Worm (Caenorhabditis elegans) whole organism, late embryonic: ENCODE measurements around the gene wapl-1.
A peak's percentile ranks its signal among the peaks of the same experiment; 100 is the strongest.

Experiments used
- C38D4.7 ChIP-seq: fragments of 200-800 bp; sonication (Bioruptor generic); optimal IDR thresholded peaks from 2 replicates; lab custom pipeline; 2018; ENCODE audit warnings: mild to moderate bottlenecking, missing genetic modification characterization, moderate library complexity, missing compliant biosample characterization
- F13H6.1 ChIP-seq: sonication (generic microtip); optimal IDR thresholded peaks from 2 replicates; lab custom pipeline; 2016; ENCODE audit warnings: missing genetic modification characterization, missing compliant biosample characterization
- K02D7.2 ChIP-seq: sonication (generic microtip); optimal IDR thresholded peaks from 2 replicates; lab custom pipeline; 2017; ENCODE audit warnings: mild to moderate bottlenecking, missing genetic modification characterization, missing compliant biosample characterization
- K09A11.1 ChIP-seq: sonication (generic microtip); optimal IDR thresholded peaks from 2 replicates; lab custom pipeline; 2017; ENCODE audit warnings: antibody characterized with exemption, mild to moderate bottlenecking, missing genetic modification characterization, missing compliant biosample characterization; ENCODE audit not compliant: insufficient read depth
- T23F11.4 ChIP-seq: fragments of 200-800 bp; sonication (Bioruptor generic); optimal IDR thresholded peaks from 2 replicates; lab custom pipeline; 2018; ENCODE audit warnings: mild to moderate bottlenecking, missing genetic modification characterization, missing compliant biosample characterization
- Y22D7AL.16 ChIP-seq: sonication (generic microtip); optimal IDR thresholded peaks from 2 replicates; lab custom pipeline; 2016; ENCODE audit warnings: missing genetic modification characterization, missing compliant biosample characterization
- ama-1 ChIP-seq: fragments of 150-350 bp; optimal IDR thresholded peaks from 2 replicates; lab custom pipeline; 2014
- ceh-14 ChIP-seq: sonication (generic microtip); optimal IDR thresholded peaks from 2 replicates; lab custom pipeline; 2016; ENCODE audit warnings: missing genotype, missing genetic modification characterization, missing compliant biosample characterization
- ceh-18 ChIP-seq: sonication (generic microtip); optimal IDR thresholded peaks from 2 replicates; lab custom pipeline; 2016; ENCODE audit warnings: missing genetic modification characterization, missing compliant biosample characterization
- ceh-19 ChIP-seq: fragments of 200-800 bp; sonication (Bioruptor generic); optimal IDR thresholded peaks from 2 replicates; lab custom pipeline; 2018; ENCODE audit warnings: mild to moderate bottlenecking, missing genetic modification characterization, missing compliant biosample characterization
- ceh-2 ChIP-seq: sonication (generic microtip); optimal IDR thresholded peaks from 2 replicates; lab custom pipeline; 2016; ENCODE audit warnings: missing genotype, missing genetic modification characterization, missing compliant biosample characterization
- ceh-22 ChIP-seq: sonication (generic microtip); optimal IDR thresholded peaks from 2 replicates; lab custom pipeline; 2017; ENCODE audit warnings: missing biosample characterization, missing genetic modification characterization
- ceh-24 ChIP-seq: sonication (generic microtip); optimal IDR thresholded peaks from 2 replicates; lab custom pipeline; 2016; ENCODE audit warnings: mild to moderate bottlenecking, missing genetic modification characterization, missing compliant biosample characterization
- ceh-31 ChIP-seq: sonication (generic microtip); optimal IDR thresholded peaks from 2 replicates; lab custom pipeline; 2016; ENCODE audit warnings: missing genetic modification characterization, missing compliant biosample characterization
- ceh-34 ChIP-seq: sonication (generic microtip); optimal IDR thresholded peaks from 2 replicates; lab custom pipeline; 2016; ENCODE audit warnings: mild to moderate bottlenecking, missing genetic modification characterization, missing compliant biosample characterization
- ceh-45 ChIP-seq: fragments of 200-800 bp; sonication (Bioruptor generic); IDR thresholded peaks from 2 replicates; pipeline ENCODE4 v1.3.6; 2022; ENCODE audit warnings: missing genetic modification reagents, missing genetic modification characterization, missing compliant biosample characterization
- ceh-48 ChIP-seq: sonication (generic microtip); optimal IDR thresholded peaks from 2 replicates; lab custom pipeline; 2016; ENCODE audit warnings: missing genetic modification characterization, inconsistent platforms, missing compliant biosample characterization
- ceh-6 ChIP-seq: fragments of 200-800 bp; sonication (Bioruptor generic); optimal IDR thresholded peaks from 2 replicates; lab custom pipeline; 2018; ENCODE audit warnings: mild to moderate bottlenecking, missing genetic modification characterization, missing compliant biosample characterization
- ceh-9 ChIP-seq: sonication (generic microtip); optimal IDR thresholded peaks from 2 replicates; lab custom pipeline; 2016; ENCODE audit warnings: mild to moderate bottlenecking, missing genetic modification characterization, inconsistent platforms, missing compliant biosample characterization
- elt-4 ChIP-seq: sonication (generic microtip); optimal IDR thresholded peaks from 2 replicates; lab custom pipeline; 2016; ENCODE audit warnings: missing genetic modification characterization, missing compliant biosample characterization
- ets-4 ChIP-seq: sonication (generic microtip); optimal IDR thresholded peaks from 2 replicates; lab custom pipeline; 2016; ENCODE audit warnings: missing genetic modification characterization, missing compliant biosample characterization
- fax-1 ChIP-seq: sonication (generic microtip); optimal IDR thresholded peaks from 2 replicates; lab custom pipeline; 2016; ENCODE audit warnings: missing genotype, missing genetic modification characterization, missing compliant biosample characterization
- fkh-10 ChIP-seq: fragments of 150-350 bp; optimal IDR thresholded peaks from 2 replicates; lab custom pipeline; 2014; ENCODE audit warnings: missing biosample characterization, missing genetic modification reagents, missing genetic modification characterization
- fkh-6 ChIP-seq: sonication (generic microtip); optimal IDR thresholded peaks from 2 replicates; lab custom pipeline; 2016; ENCODE audit warnings: missing genetic modification characterization, missing compliant biosample characterization
- hlh-13 ChIP-seq: fragments of 200-800 bp; sonication (Bioruptor generic); optimal IDR thresholded peaks from 2 replicates; lab custom pipeline; 2018; ENCODE audit warnings: mild to moderate bottlenecking, missing genetic modification characterization, missing compliant biosample characterization
- hlh-15 ChIP-seq: sonication (generic microtip); optimal IDR thresholded peaks from 2 replicates; lab custom pipeline; 2016; ENCODE audit warnings: missing genetic modification characterization, missing compliant biosample characterization
- hlh-30 ChIP-seq: sonication (generic microtip); optimal IDR thresholded peaks from 2 replicates; lab custom pipeline; 2017; ENCODE audit warnings: antibody characterized with exemption, missing genetic modification characterization, missing compliant biosample characterization; ENCODE audit not compliant: insufficient read depth
- hlh-6 ChIP-seq: sonication (generic microtip); optimal IDR thresholded peaks from 2 replicates; lab custom pipeline; 2016; ENCODE audit warnings: missing genotype, missing genetic modification characterization, missing compliant biosample characterization
- hlh-8 ChIP-seq: sonication (generic microtip); optimal IDR thresholded peaks from 2 replicates; lab custom pipeline; 2016; ENCODE audit warnings: missing genotype, missing genetic modification characterization, missing compliant biosample characterization
- lim-6 ChIP-seq: sonication (generic microtip); optimal IDR thresholded peaks from 2 replicates; lab custom pipeline; 2016; ENCODE audit warnings: missing genetic modification characterization, missing compliant biosample characterization
- lin-11 ChIP-seq: fragments of 200-800 bp; sonication (Bioruptor generic); optimal IDR thresholded peaks from 2 replicates; lab custom pipeline; 2018; ENCODE audit warnings: mild to moderate bottlenecking, missing genetic modification characterization, missing compliant biosample characterization
- mec-3 ChIP-seq: sonication (generic microtip); optimal IDR thresholded peaks from 2 replicates; lab custom pipeline; 2016; ENCODE audit warnings: borderline replicate concordance, missing genetic modification characterization, missing compliant biosample characterization
- nfya-1 ChIP-seq: sonication (generic microtip); optimal IDR thresholded peaks from 2 replicates; lab custom pipeline; 2017; ENCODE audit warnings: missing genetic modification characterization, mild to moderate bottlenecking, missing compliant biosample characterization, antibody characterized with exemption, moderate library complexity
- nhr-232 ChIP-seq: sonication (generic microtip); optimal IDR thresholded peaks from 2 replicates; lab custom pipeline; 2016; ENCODE audit warnings: missing genetic modification characterization, missing compliant biosample characterization
- npax-4 ChIP-seq: sonication (generic microtip); optimal IDR thresholded peaks from 2 replicates; lab custom pipeline; 2016; ENCODE audit warnings: missing genetic modification characterization, missing compliant biosample characterization
- odd-2 ChIP-seq: sonication (generic microtip); optimal IDR thresholded peaks from 2 replicates; lab custom pipeline; 2017; ENCODE audit warnings: antibody characterized with exemption, mild to moderate bottlenecking, missing genetic modification characterization, missing compliant biosample characterization
- pax-1 ChIP-seq: fragments of 150-350 bp; optimal IDR thresholded peaks from 2 replicates; lab custom pipeline; 2014; ENCODE audit warnings: missing biosample characterization, missing genetic modification characterization
- pha-2 ChIP-seq: sonication (generic microtip); optimal IDR thresholded peaks from 2 replicates; lab custom pipeline; 2017; ENCODE audit warnings: mild to moderate bottlenecking, missing genetic modification characterization, missing compliant biosample characterization
- ref-2 ChIP-seq: sonication (generic microtip); optimal IDR thresholded peaks from 2 replicates; lab custom pipeline; 2016; ENCODE audit warnings: missing genetic modification characterization, missing compliant biosample characterization
- sdc-2 ChIP-seq: sonication (generic microtip); optimal IDR thresholded peaks from 2 replicates; lab custom pipeline; 2016; ENCODE audit warnings: missing genotype, missing genetic modification characterization, missing compliant biosample characterization
- sox-2 ChIP-seq: fragments of 200-800 bp; sonication (Bioruptor generic); IDR thresholded peaks from 2 replicates; pipeline ENCODE4 v1.3.6; 2022; ENCODE audit warnings: missing genetic modification reagents, missing genetic modification characterization, missing compliant biosample characterization
- sox-4 ChIP-seq: sonication (generic microtip); optimal IDR thresholded peaks from 2 replicates; lab custom pipeline; 2017; ENCODE audit warnings: mild to moderate bottlenecking, missing genetic modification characterization, inconsistent platforms, missing compliant biosample characterization
- syd-9 ChIP-seq: sonication (generic microtip); optimal IDR thresholded peaks from 2 replicates; lab custom pipeline; 2016; ENCODE audit warnings: mild to moderate bottlenecking, missing genetic modification characterization, moderate library complexity, missing compliant biosample characterization
- tbx-2 ChIP-seq: sonication (generic microtip); optimal IDR thresholded peaks from 2 replicates; lab custom pipeline; 2016; ENCODE audit warnings: missing genetic modification characterization, missing compliant biosample characterization
- tbx-7 ChIP-seq: sonication (generic microtip); optimal IDR thresholded peaks from 2 replicates; lab custom pipeline; 2016; ENCODE audit warnings: missing genotype, missing genetic modification characterization, missing compliant biosample characterization
- unc-3 ChIP-seq, 2 experiments: fragments of 200-800 bp in 1 of 2; sonication (Bioruptor generic) in 1 of 2; sonication (generic microtip) in 1 of 2; conservative IDR thresholded peaks in 1 of 2; optimal IDR thresholded peaks in 1 of 2; 2 replicates each; pipeline versions ENCODE4 v1.3.6 to Lab custom; 2016 to 2022; ENCODE audit warnings: missing compliant biosample characterization in 2 of 2, missing genetic modification characterization in 2 of 2, missing genetic modification reagents in 1 of 2
- unc-42 ChIP-seq: sonication (generic microtip); optimal IDR thresholded peaks from 2 replicates; lab custom pipeline; 2016; ENCODE audit warnings: missing genotype, missing genetic modification characterization, missing compliant biosample characterization
- unc-86 ChIP-seq: sonication (generic microtip); optimal IDR thresholded peaks from 2 replicates; lab custom pipeline; 2016; ENCODE audit warnings: missing genetic modification characterization, missing compliant biosample characterization
- zip-5 ChIP-seq: sonication (generic microtip); optimal IDR thresholded peaks from 2 replicates; lab custom pipeline; 2016; ENCODE audit warnings: missing genetic modification characterization, missing compliant biosample characterization
- ztf-16 ChIP-seq: sonication (generic microtip); optimal IDR thresholded peaks from 2 replicates; lab custom pipeline; 2017; ENCODE audit warnings: missing genetic modification characterization, missing compliant biosample characterization

wapl-1 gene

ce11 chrIV:4407055-4407461 is 38.5 kb downstream of the wapl-1 start (continued):
- TF ChIP-seq Y22D7AL.16: no peak
- TF ChIP-seq pax-1: no peak
- TF ChIP-seq tbx-7 (tag; lab: Kevin White, UChicago): no peak
- no peak for TF ChIP-seq hlh-8 (tag; lab: Kevin White, UChicago)
- peak; percentile 5 for TF ChIP-seq C38D4.7
- TF ChIP-seq F13H6.1: no peak
- no peak for TF ChIP-seq fax-1 (tag; lab: Kevin White, UChicago)
- TF ChIP-seq ceh-31 (tag; lab: Kevin White, UChicago): no peak
- peak; percentile 13 for TF ChIP-seq ceh-34
- TF ChIP-seq sox-2 (GFP tag; lab: Robert Waterston, UW): no peak
- no peak for TF ChIP-seq unc-42 (tag; lab: Kevin White, UChicago)
- no peak for TF ChIP-seq zip-5 (tag; lab: Kevin White, UChicago)
- no peak for TF ChIP-seq ceh-48 (tag; lab: Kevin White, UChicago)
- TF ChIP-seq sdc-2 (tag; lab: Kevin White, UChicago): no peak
- TF ChIP-seq fkh-10 (GFP tag; lab: Kevin White, UChicago): no peak
- TF ChIP-seq tbx-2 (tag; lab: Kevin White, UChicago): no peak
- TF ChIP-seq ceh-9 (tag; lab: Kevin White, UChicago): no peak
- no peak for TF ChIP-seq lin-11
- no peak for TF ChIP-seq ztf-16
- TF ChIP-seq elt-4: no peak
- TF ChIP-seq hlh-15: no peak
- TF ChIP-seq syd-9 (tag; lab: Kevin White, UChicago): no peak
- no peak for TF ChIP-seq fkh-6 (tag; lab: Kevin White, UChicago)
- TF ChIP-seq ets-4: no peak
- no peak for TF ChIP-seq ama-1 (lab: Kevin White, UChicago)
- TF ChIP-seq K02D7.2 (tag; lab: Kevin White, UChicago): no peak
- no peak for TF ChIP-seq odd-2 (tag; lab: Kevin White, UChicago)
- TF ChIP-seq ceh-2 (tag; lab: Kevin White, UChicago): no peak
- peak; percentile 65 for TF ChIP-seq ceh-18 (tag; lab: Kevin White, UChicago)
- no peak for TF ChIP-seq T23F11.4

- no peak for TF ChIP-seq hlh-15
- no peak for TF ChIP-seq hlh-30 (tag; lab: Kevin White, UChicago)
- TF ChIP-seq hlh-6 (tag; lab: Kevin White, UChicago): no peak
- TF ChIP-seq ceh-2 (tag; lab: Kevin White, UChicago): peak; percentile 44
- peak; percentile 6 for TF ChIP-seq K09A11.1 (tag; lab: Kevin White, UChicago)
- peak; percentile 62 for TF ChIP-seq ceh-18 (tag; lab: Kevin White, UChicago)
- peak; percentile 90 for TF ChIP-seq unc-42 (tag; lab: Kevin White, UChicago)
- TF ChIP-seq mec-3 (tag; lab: Kevin White, UChicago): no peak
- peak; percentile 59 for TF ChIP-seq ceh-34
- TF ChIP-seq ztf-16: no peak
- peak; percentile 68 for TF ChIP-seq tbx-2 (tag; lab: Kevin White, UChicago)
- TF ChIP-seq unc-86: no peak
- no peak for TF ChIP-seq ceh-22
- TF ChIP-seq nhr-232 (tag; lab: Kevin White, UChicago): no peak
- no peak for TF ChIP-seq ceh-24 (tag; lab: Kevin White, UChicago)
- no peak for TF ChIP-seq hlh-13
- peak; percentile 30 for TF ChIP-seq fkh-6 (tag; lab: Kevin White, UChicago)
- no peak for TF ChIP-seq unc-3 (GFP tag; conservative IDR thresholded peaks at IDR 0.05; lab: Robert Waterston, UW)
- TF ChIP-seq unc-3 (tag; optimal IDR thresholded peaks at IDR 0.05; lab: Kevin White, UChicago): no peak
- peak; percentile 33 for TF ChIP-seq nfya-1 (tag; lab: Kevin White, UChicago)
- TF ChIP-seq pha-2 (tag; lab: Kevin White, UChicago): no peak
- no peak for TF ChIP-seq sox-4 (tag; lab: Kevin White, UChicago)
- TF ChIP-seq ama-1 (lab: Kevin White, UChicago): no peak
- no peak for TF ChIP-seq npax-4 (tag; lab: Kevin White, UChicago)
- TF ChIP-seq ceh-6 (GFP tag; lab: Kevin White, UChicago): no peak
- peak; percentile 69 for TF ChIP-seq ceh-31 (tag; lab: Kevin White, UChicago)
- TF ChIP-seq odd-2 (tag; lab: Kevin White, UChicago): no peak
- no peak for TF ChIP-seq lin-11
- TF ChIP-seq sdc-2 (tag; lab: Kevin White, UChicago): no peak
- TF ChIP-seq ceh-19 (GFP tag; lab: Kevin White, UChicago): no peak
- no peak for TF ChIP-seq lim-6 (tag; lab: Kevin White, UChicago)
- TF ChIP-seq ceh-14 (tag; lab: Kevin White, UChicago): peak; percentile 45
- no peak for TF ChIP-seq ceh-45 (GFP tag; lab: Robert Waterston, UW)
- TF ChIP-seq K02D7.2 (tag; lab: Kevin White, UChicago): no peak
- TF ChIP-seq ref-2 (tag; lab: Kevin White, UChicago): peak; percentile 62
Measured at ce11 chrIV:4406054-4406539, 39.4 kb downstream of the wapl-1 start.
